Worm (Caenorhabditis elegans) whole organism, L2 larva: ENCODE measurements around the gene rpn-6.2.

Source experiments
- C34F6.9 ChIP-seq: fragments of 150-350 bp; optimal IDR thresholded peaks from 2 replicates; lab custom pipeline; 2014; ENCODE audit warnings: missing biosample characterization, missing genetic modification characterization
- F13H6.1 ChIP-seq: sonication (generic microtip); optimal IDR thresholded peaks from 2 replicates; lab custom pipeline; 2016; ENCODE audit warnings: missing genetic modification characterization, missing compliant biosample characterization
- R02D3.7 ChIP-seq: fragments of 150-350 bp; optimal IDR thresholded peaks from 2 replicates; lab custom pipeline; 2014; ENCODE audit warnings: missing biosample characterization, missing genetic modification characterization
- Y55F3AM.14 ChIP-seq: fragments of 200-800 bp; sonication (Bioruptor generic); optimal IDR thresholded peaks from 2 replicates; lab custom pipeline; 2018; ENCODE audit warnings: mild to moderate bottlenecking, missing genetic modification characterization, missing compliant biosample characterization
- ZK546.5 ChIP-seq: sonication (generic microtip); optimal IDR thresholded peaks from 2 replicates; lab custom pipeline; 2017; ENCODE audit warnings: missing biosample characterization, missing genetic modification characterization
- alr-1 ChIP-seq: fragments of 150-350 bp; optimal IDR thresholded peaks from 2 replicates; lab custom pipeline; 2014; ENCODE audit warnings: missing biosample characterization, missing genetic modification characterization
- ama-1 ChIP-seq: fragments of 150-350 bp; optimal IDR thresholded peaks from 2 replicates; lab custom pipeline; 2018; ENCODE audit warnings: inconsistent platforms
- blmp-1 ChIP-seq: sonication (generic microtip); optimal IDR thresholded peaks from 2 replicates; lab custom pipeline; 2017; ENCODE audit warnings: missing genetic modification characterization, mild to moderate bottlenecking, missing compliant biosample characterization, antibody characterized with exemption, moderate library complexity; ENCODE audit not compliant: insufficient read depth
- ceh-82 ChIP-seq: fragments of 150-350 bp; optimal IDR thresholded peaks from 2 replicates; lab custom pipeline; 2014; ENCODE audit warnings: missing biosample characterization, missing genetic modification characterization
- crh-2 ChIP-seq: sonication (generic microtip); optimal IDR thresholded peaks from 2 replicates; lab custom pipeline; 2017; ENCODE audit warnings: missing biosample characterization, missing genetic modification characterization
- egl-27 ChIP-seq: sonication (generic microtip); optimal IDR thresholded peaks from 3 replicates; lab custom pipeline; 2017; ENCODE audit warnings: missing biosample characterization, missing genetic modification reagents, missing genetic modification characterization
- fos-1 ChIP-seq: fragments of 150-350 bp; optimal IDR thresholded peaks from 2 replicates; lab custom pipeline; 2014; ENCODE audit warnings: missing biosample characterization, missing genetic modification characterization
- gmeb-1 ChIP-seq: fragments of 150-350 bp; optimal IDR thresholded peaks from 2 replicates; lab custom pipeline; 2014; ENCODE audit warnings: missing biosample characterization, missing genetic modification characterization
- lin-13 ChIP-seq: fragments of 150-350 bp; optimal IDR thresholded peaks from 2 replicates; lab custom pipeline; 2014; ENCODE audit warnings: missing biosample characterization, missing genetic modification reagents, missing genetic modification characterization
- lsy-2 ChIP-seq, 2 experiments: fragments of 150-350 bp in 1 of 2; sonication (generic microtip) in 1 of 2; optimal IDR thresholded peaks; 2 replicates each; lab custom pipeline; 2014 to 2017; ENCODE audit warnings: missing biosample characterization in 2 of 2, missing genetic modification characterization in 2 of 2
- mbf-1 ChIP-seq: sonication (generic microtip); optimal IDR thresholded peaks from 2 replicates; lab custom pipeline; 2017; ENCODE audit warnings: missing biosample characterization, missing genetic modification characterization
- nhr-10 ChIP-seq: sonication (generic microtip); optimal IDR thresholded peaks from 2 replicates; lab custom pipeline; 2017; ENCODE audit warnings: missing biosample characterization, missing genetic modification characterization
- nhr-12 ChIP-seq: fragments of 150-350 bp; optimal IDR thresholded peaks from 2 replicates; lab custom pipeline; 2014; ENCODE audit warnings: missing biosample characterization, missing genetic modification characterization
- nhr-129 ChIP-seq: fragments of 150-350 bp; optimal IDR thresholded peaks from 2 replicates; lab custom pipeline; 2014; ENCODE audit warnings: missing biosample characterization, missing genetic modification characterization
- nhr-21 ChIP-seq: fragments of 150-350 bp; optimal IDR thresholded peaks from 2 replicates; lab custom pipeline; 2014; ENCODE audit warnings: missing biosample characterization, missing genetic modification characterization
- nhr-23 ChIP-seq: fragments of 150-350 bp; optimal IDR thresholded peaks from 2 replicates; lab custom pipeline; 2014; ENCODE audit warnings: missing biosample characterization, missing genetic modification reagents, missing genetic modification characterization
- nhr-25 ChIP-seq: fragments of 150-350 bp; sonication (generic microtip); optimal IDR thresholded peaks from 3 replicates; lab custom pipeline; 2014; ENCODE audit warnings: missing biosample characterization, missing genetic modification characterization
- nhr-77 ChIP-seq: fragments of 150-350 bp; optimal IDR thresholded peaks from 2 replicates; lab custom pipeline; 2014; ENCODE audit warnings: missing biosample characterization, missing genetic modification characterization
- sem-4 ChIP-seq: fragments of 150-350 bp; optimal IDR thresholded peaks from 2 replicates; lab custom pipeline; 2014; ENCODE audit warnings: missing biosample characterization, missing genetic modification reagents, missing genetic modification characterization
- sma-3 ChIP-seq: sonication (generic microtip); optimal IDR thresholded peaks from 2 replicates; lab custom pipeline; 2016; ENCODE audit warnings: missing genetic modification reagents, missing genetic modification characterization, missing compliant biosample characterization
- sma-9 ChIP-seq, 2 experiments: fragments of 150-350 bp in 1 of 2; sonication (generic microtip) in 1 of 2; optimal IDR thresholded peaks; 2 replicates each; lab custom pipeline; 2014 to 2016; ENCODE audit warnings: missing genetic modification characterization in 2 of 2, mild to moderate bottlenecking in 1 of 2, missing biosample characterization in 1 of 2, missing compliant biosample characterization in 1 of 2, missing genetic modification reagents in 1 of 2, moderate library complexity in 1 of 2
- unc-55 ChIP-seq: fragments of 150-350 bp; sonication (generic microtip); optimal IDR thresholded peaks from 3 replicates; lab custom pipeline; 2014; ENCODE audit warnings: missing biosample characterization, missing genetic modification reagents, missing genetic modification characterization
- zag-1 ChIP-seq: fragments of 150-350 bp; optimal IDR thresholded peaks from 2 replicates; lab custom pipeline; 2014; ENCODE audit warnings: missing biosample characterization, missing genetic modification characterization

rpn-6.2 gene

DNA sequence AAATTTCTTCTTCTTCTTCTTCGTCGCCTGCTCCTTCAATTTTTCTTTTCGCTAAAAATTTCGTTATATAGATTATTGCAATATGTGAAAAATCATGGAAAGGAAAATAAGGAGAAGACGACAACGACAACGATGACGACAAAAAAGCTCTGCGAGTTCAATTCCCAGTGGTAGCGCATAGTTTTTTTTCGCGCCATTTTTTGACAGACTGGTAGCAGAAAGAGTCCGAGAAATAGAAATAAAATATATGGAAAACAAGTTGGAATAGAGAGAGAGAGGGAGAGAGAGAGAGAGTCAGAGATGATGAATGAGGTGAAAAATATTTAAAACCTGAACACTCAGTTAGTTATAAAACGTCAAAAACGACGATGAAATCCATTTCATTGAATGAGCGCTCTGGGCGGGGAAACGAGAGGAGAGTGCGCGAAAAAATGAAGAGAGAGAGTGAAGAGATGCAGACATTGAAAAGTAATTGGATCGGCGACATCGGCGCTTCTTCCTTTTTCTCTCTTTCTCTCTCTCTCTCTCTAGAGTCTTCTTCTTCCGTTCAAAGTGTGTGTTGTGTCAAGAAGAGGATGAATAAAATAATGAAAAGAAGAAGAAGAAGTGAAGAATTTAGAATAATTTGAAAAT, 19.8 kb downstream of the rpn-6.2 start, which contains the start of gene pde-2 (continued):
- TF ChIP-seq zag-1 (tag; lab: Kevin White, UChicago) (peak; percentile 75), sma-3 (peak; percentile 6), nhr-77 (tag; lab: Kevin White, UChicago) (no peak), nhr-25 (tag; lab: Kevin White, UChicago) (peak; percentile 38), R02D3.7 (tag; lab: Kevin White, UChicago) (no peak), gmeb-1 (tag; lab: Kevin White, UChicago) (no peak), nhr-12 (tag; lab: Kevin White, UChicago) (no peak), lin-13 (GFP tag; lab: Kevin White, UChicago) (peak; percentile 11)

DNA sequence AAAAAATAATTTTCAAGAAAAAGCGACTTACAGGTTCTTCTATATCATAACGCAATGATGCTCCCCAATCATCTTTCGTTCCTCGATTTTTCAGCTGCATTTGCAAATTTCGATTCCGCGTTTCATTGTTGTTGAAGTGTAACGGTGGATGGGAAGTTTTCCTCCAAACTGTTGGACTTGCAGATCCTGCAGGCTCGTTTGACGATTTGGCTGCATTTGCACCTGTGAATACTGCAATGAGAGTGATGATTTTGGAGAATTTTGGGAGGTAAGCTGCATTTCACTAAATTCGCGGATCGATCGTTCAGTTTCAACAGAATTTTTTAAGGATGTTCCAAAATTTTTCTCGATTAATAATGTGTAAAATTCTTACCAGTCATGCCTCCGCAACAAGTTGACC, 20.9 kb downstream of the rpn-6.2 start:
- TF ChIP-seq sma-3, result no peak

DNA sequence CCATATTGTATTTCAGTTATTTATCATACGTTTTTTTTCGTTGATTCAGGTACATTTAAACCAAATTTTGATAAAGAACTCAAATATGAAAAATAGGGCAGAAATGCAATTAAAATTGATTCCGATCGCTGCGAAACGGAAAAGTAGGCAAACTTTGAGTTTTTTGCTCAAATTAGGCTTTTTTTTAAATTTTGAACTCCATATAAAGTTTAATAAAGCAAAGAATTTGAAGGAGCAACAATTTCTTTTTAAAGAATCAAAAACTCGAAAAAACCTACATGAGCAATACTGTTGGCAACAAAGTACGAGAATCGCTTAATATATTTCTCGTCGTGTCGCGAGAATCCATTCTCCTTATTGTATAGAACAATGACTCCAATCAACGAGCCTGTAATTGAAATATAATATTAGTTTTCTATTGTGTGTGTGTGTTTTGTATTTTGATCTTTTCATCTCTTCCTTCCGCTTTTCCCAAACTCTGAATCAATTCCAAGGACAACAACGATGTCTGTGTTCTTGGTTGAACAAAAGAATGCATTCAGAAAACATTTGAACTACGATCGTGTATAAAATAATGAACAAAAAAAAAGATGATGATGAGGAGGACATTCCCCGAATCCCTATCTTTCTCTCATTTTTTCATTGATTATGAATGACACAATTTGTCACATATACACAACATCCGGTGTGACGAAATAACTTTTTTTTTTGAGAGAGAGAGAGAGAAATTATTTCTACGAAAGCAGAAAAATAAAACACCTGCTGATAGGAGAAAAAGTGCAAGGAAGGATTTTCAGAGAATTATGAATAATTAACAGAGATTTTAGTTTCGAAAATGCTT, 23.1 kb downstream of the rpn-6.2 start:
- no peak for TF ChIP-seq zag-1 (tag; lab: Kevin White, UChicago)
- TF ChIP-seq Y55F3AM.14, result peak; percentile 55
- TF ChIP-seq nhr-10 (tag; lab: Kevin White, UChicago), result no peak
- peak; percentile 15 for TF ChIP-seq fos-1 (tag; lab: Kevin White, UChicago)
- peak in 1 of 2 experiments; percentile 36 for TF ChIP-seq lsy-2 (tag; optimal IDR thresholded peaks at IDR 0.05; lab: Kevin White, UChicago)
- TF ChIP-seq nhr-25 (tag; lab: Kevin White, UChicago), result peak; percentile 36
- TF ChIP-seq ceh-82 (tag; lab: Kevin White, UChicago), result no peak
- peak; percentile 15 for TF ChIP-seq sma-3
- peak; percentile 37 for TF ChIP-seq sma-9 (GFP tag; optimal IDR thresholded peaks at IDR 0.05; lab: Kevin White, UChicago)
- TF ChIP-seq sma-9 (tag; optimal IDR thresholded peaks at IDR 0.05; lab: Kevin White, UChicago), result no peak
- TF ChIP-seq nhr-23, result no peak
- TF ChIP-seq F13H6.1 (tag; lab: Kevin White, UChicago), result no peak
- no peak for TF ChIP-seq egl-27
- TF ChIP-seq C34F6.9, result peak; percentile 34
- no peak for TF ChIP-seq sem-4 (tag; lab: Kevin White, UChicago)
- TF ChIP-seq crh-2, result peak; percentile 2

DNA sequence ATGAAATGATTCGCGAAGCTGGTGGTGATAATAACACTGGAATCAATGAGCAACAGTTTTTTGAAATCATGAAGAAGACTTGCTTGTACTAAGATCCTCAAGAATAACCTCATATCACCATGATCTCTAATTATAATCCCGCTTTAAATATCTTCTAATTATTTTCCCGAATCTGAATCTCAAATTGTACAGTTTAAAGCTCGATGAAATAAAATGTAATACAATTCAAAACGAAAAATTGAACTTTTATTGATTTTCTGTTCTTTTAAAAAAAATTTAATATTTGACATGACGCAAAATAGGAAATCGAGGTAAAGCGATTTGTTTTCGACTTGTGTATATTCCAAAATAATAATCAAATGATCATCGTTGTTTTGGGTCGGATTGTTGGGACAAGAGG, 27.0 kb downstream of the rpn-6.2 start:
- TF ChIP-seq nhr-21 (tag; lab: Kevin White, UChicago) (peak; percentile 58), ama-1 (lab: Kevin White, UChicago) (no peak), Y55F3AM.14 (peak; percentile 24), gmeb-1 (tag; lab: Kevin White, UChicago) (no peak), ZK546.5 (tag; lab: Kevin White, UChicago) (no peak), mbf-1 (tag; lab: Kevin White, UChicago) (no peak), nhr-129 (no peak), blmp-1 (peak; percentile 28), sma-9 (GFP tag; optimal IDR thresholded peaks at IDR 0.05; lab: Kevin White, UChicago) (no peak), sma-9 (tag; optimal IDR thresholded peaks at IDR 0.05; lab: Kevin White, UChicago) (no peak)

DNA sequence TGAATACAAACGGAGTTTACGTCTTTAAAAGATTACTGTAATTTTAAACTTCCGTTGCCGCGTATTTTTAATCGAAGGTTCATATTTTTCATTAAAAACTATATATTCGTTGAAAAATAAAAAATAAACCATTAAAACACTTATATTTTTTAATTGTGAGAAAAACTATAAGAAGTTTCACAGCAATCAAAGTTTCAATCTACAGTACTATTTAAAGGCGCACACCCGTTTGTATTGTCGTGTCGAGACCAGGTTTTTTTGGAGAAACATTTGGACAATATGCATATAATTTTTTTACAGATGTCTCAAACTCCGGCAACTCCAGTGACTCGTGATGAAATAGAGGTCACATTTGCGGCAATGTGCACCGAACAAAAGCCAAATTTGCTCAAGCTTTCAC, 28.0 kb downstream of the rpn-6.2 start, which contains the start of gene R08D7.5:
TSS of gene R08D7.5 (plus strand) at position 301 of the 400 bp plus-strand sequence.
- no peak for TF ChIP-seq alr-1

DNA sequence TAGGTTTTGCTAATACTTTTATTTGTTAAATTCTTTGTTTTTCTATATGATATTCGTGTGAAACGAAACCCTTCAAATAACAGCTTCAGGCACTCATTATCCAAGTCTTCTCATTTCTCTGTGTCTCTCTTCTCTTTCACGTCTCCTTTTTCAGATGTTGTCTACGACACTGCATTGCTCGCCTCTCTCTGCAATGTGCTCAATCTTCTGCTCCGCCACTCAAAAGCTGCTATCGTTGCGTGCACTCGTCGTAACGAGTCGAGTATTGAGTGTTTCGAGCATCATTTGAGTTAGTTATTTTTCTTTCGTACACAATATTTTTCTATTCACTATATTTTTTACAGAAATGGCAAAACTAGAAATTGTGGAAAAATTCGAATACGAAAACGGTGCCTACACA, 28.6 kb downstream of the rpn-6.2 start:
- TF ChIP-seq alr-1, result no peak
- TF ChIP-seq R02D3.7 (tag; lab: Kevin White, UChicago), result no peak
- TF ChIP-seq C34F6.9, result peak; percentile 10
- peak; percentile 12 for TF ChIP-seq unc-55 (GFP tag; lab: Kevin White, UChicago)
